Worm (Caenorhabditis elegans) whole organism, L4/young adult: Measurements from ENCODE around the gene ZK688.10.

Experiments
- W03F9.2 ChIP-seq: fragments of 150-350 bp; optimal IDR thresholded peaks from 2 replicates; lab custom pipeline; 2014; ENCODE audit warnings: missing biosample characterization, missing genetic modification characterization
- dao-5 ChIP-seq: sonication (generic microtip); optimal IDR thresholded peaks from 2 replicates; lab custom pipeline; 2016; ENCODE audit warnings: missing genotype, missing genetic modification characterization, moderate library complexity, missing compliant biosample characterization
- him-1 ChIP-seq: sonication (generic microtip); optimal IDR thresholded peaks from 2 replicates; lab custom pipeline; 2016; ENCODE audit warnings: missing genotype, missing genetic modification reagents, missing genetic modification characterization, missing compliant biosample characterization

DNA sequence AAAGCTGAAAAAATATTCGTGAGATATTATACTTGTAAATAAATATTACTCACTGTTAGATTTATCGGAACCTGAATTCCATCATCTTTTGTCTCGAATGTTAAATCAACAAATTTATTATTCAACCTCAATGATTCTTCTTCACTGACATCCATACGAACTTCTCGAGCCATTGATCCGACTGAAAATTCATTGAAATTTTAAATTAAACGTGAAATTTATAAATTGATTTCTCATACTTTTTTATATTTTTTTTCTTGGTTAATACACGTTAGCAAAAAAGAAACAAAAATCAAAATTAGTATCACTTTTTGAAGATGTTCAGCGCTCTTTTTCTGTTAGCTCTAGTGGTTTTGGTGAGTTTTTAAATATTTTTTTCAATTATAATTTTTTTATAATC lies 23.0 kb upstream of the ZK688.10 start, which contains the start of gene C29E4.14:
- TF ChIP-seq dao-5 (tag; lab: Kevin White, UChicago) (no peak), him-1 (tag; lab: Kevin White, UChicago) (no peak), W03F9.2 (tag; lab: Kevin White, UChicago) (no peak)
